Worm (Caenorhabditis elegans): ENCODE results near the gene Y73B6BL.31.

The Y73B6BL.31 gene

DNA sequence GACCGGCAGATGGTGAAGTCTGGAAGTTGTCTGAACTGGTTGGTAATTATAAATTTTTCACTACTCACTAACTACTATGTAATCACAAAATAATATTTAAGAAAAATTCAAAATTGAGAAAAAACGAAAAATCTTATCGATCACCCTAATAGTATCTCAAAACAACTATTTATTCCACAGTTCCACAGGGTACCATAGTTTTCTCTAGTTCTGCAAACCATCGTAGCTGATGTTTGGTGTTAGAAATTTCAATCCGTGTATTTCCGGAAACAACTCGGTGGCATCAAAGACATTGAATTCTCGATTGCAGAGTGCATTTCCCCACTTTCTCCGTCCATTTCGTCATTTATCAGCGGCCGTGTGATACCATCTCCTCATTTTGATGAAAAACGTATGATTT, at the start of gene Y73B6BL.31:
TSS of gene Y73B6BL.31 (plus strand) at position 301 of the 400 bp plus-strand sequence.
- no peak for TF ChIP-seq F13C5.2 (tag; optimal IDR thresholded peaks at IDR 0.05)
- no peak for TF ChIP-seq flt-1 (GFP tag; IDR thresholded peaks at IDR 0.05)
- TF ChIP-seq tra-4 (tag; optimal IDR thresholded peaks at IDR 0.05), result no peak
- TF ChIP-seq ceh-13 (GFP tag; optimal IDR thresholded peaks at IDR 0.05), result no peak
- TF ChIP-seq B0310.2 (tag; optimal IDR thresholded peaks at IDR 0.05), result no peak
- no peak for TF ChIP-seq tbx-37 (GFP tag; conservative IDR thresholded peaks at IDR 0.05)
- no peak for TF ChIP-seq sea-1 (GFP tag; conservative IDR thresholded peaks at IDR 0.05)
- TF ChIP-seq ets-7 (tag; optimal IDR thresholded peaks at IDR 0.05), result no peak
- TF ChIP-seq hmbx-1 (tag; optimal IDR thresholded peaks at IDR 0.05), result no peak
- TF ChIP-seq ama-1 (optimal IDR thresholded peaks at IDR 0.05), result no peak

DNA sequence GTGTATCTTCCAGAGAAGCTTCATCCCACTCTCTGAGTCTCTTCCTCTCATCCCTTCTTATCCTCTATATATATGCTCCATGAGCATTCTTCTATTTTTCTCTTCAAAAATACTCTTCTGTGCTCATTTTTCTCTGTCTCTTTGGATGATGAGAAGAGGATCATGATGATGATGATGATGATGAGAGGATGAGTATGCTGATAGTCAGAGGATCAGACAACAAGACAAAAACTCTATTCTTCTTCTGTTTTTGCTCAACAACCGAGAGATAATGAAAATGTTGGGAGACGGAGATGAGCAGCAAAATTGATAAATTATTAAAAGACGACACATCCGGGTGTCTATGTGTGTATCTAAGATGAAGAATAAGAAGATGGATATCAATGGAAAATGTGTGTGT, 48.4 kb upstream of the Y73B6BL.31 start:
- TF ChIP-seq ceh-36 (tag; optimal IDR thresholded peaks at IDR 0.05) (no peak), ama-1 (optimal IDR thresholded peaks at IDR 0.05) (no peak), pes-1 (GFP tag; IDR thresholded peaks at IDR 0.05) (no peak), tbx-37 (GFP tag; conservative IDR thresholded peaks at IDR 0.05) (no peak), F13C5.2 (tag; optimal IDR thresholded peaks at IDR 0.05) (no peak), ets-7 (tag; optimal IDR thresholded peaks at IDR 0.05) (no peak), ceh-13 (GFP tag; optimal IDR thresholded peaks at IDR 0.05) (no peak), hmbx-1 (tag; optimal IDR thresholded peaks at IDR 0.05) (no peak), hnd-1 (tag; optimal IDR thresholded peaks at IDR 0.05) (no peak), sea-1 (GFP tag; conservative IDR thresholded peaks at IDR 0.05) (no peak), scrt-1 (GFP tag; IDR thresholded peaks at IDR 0.05) (no peak), tra-4 (tag; optimal IDR thresholded peaks at IDR 0.05) (no peak), hmg-4 (GFP tag; optimal IDR thresholded peaks at IDR 0.05) (no peak), aly-1 (tag; optimal IDR thresholded peaks at IDR 0.05) (no peak), B0310.2 (tag; optimal IDR thresholded peaks at IDR 0.05) (no peak), flt-1 (GFP tag; IDR thresholded peaks at IDR 0.05) (no peak), tbx-11 (GFP tag; IDR thresholded peaks at IDR 0.05) (no peak)

- no peak for TF ChIP-seq hnd-1 (tag; optimal IDR thresholded peaks at IDR 0.05)
- TF ChIP-seq scrt-1 (GFP tag; IDR thresholded peaks at IDR 0.05), result no peak
- TF ChIP-seq sea-1 (GFP tag; conservative IDR thresholded peaks at IDR 0.05), result no peak
- TF ChIP-seq hmbx-1 (tag; optimal IDR thresholded peaks at IDR 0.05), result no peak
- TF ChIP-seq aly-1 (tag; optimal IDR thresholded peaks at IDR 0.05), result no peak
- TF ChIP-seq F13C5.2 (tag; optimal IDR thresholded peaks at IDR 0.05), result no peak
- TF ChIP-seq pes-1 (GFP tag; IDR thresholded peaks at IDR 0.05), result no peak
- TF ChIP-seq tbx-37 (GFP tag; conservative IDR thresholded peaks at IDR 0.05), result no peak
- TF ChIP-seq ama-1 (optimal IDR thresholded peaks at IDR 0.05), result no peak
- no peak for TF ChIP-seq tbx-11 (GFP tag; IDR thresholded peaks at IDR 0.05)
- TF ChIP-seq flt-1 (GFP tag; IDR thresholded peaks at IDR 0.05), result no peak
These were observed 46.5 kb upstream of the Y73B6BL.31 start for ce11 chrIV:6395190-6395589.

DNA sequence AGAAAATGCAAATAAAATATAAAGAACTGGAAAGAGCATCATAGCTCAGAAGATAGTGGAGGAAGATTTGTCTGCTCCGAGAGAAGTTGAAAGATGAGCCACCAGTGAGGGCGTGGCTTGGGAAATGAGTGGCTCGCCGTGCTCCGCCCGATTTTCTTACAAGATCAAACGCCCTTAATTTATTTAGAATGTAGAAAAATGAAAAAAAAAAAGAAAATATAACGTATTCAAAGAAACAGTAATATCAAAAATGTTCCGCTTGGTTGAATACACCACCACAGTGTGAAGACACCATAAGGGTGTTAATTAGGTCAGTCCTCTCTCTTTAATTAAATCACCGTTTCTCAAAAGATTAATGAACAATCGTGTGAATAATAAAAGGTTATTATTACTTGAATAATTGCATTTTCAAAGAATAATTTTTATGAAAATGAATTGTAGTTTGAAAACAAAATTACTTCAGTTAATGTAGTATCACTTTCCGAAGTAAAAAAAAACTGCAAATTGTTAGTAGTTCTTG, 39.3 kb upstream of the Y73B6BL.31 start, which contains the start of gene sfrp-1:
TSS of gene sfrp-1 (minus strand) at position 51 of the 520 bp plus-strand sequence.
- no peak for TF ChIP-seq B0310.2 (tag; optimal IDR thresholded peaks at IDR 0.05)
- TF ChIP-seq aly-1 (tag; optimal IDR thresholded peaks at IDR 0.05), result no peak
- TF ChIP-seq scrt-1 (GFP tag; IDR thresholded peaks at IDR 0.05), result no peak
- TF ChIP-seq tbx-11 (GFP tag; IDR thresholded peaks at IDR 0.05), result no peak
- no peak for TF ChIP-seq sea-1 (GFP tag; conservative IDR thresholded peaks at IDR 0.05)
- no peak for TF ChIP-seq ceh-36 (tag; optimal IDR thresholded peaks at IDR 0.05)
- no peak for TF ChIP-seq tra-4 (tag; optimal IDR thresholded peaks at IDR 0.05)

- TF ChIP-seq ets-7 (tag; optimal IDR thresholded peaks at IDR 0.05), result no peak
- TF ChIP-seq hmg-4 (GFP tag; optimal IDR thresholded peaks at IDR 0.05), result no peak
These were observed 38.3 kb upstream of the Y73B6BL.31 start for ce11 chrIV:6403399-6403798.

DNA sequence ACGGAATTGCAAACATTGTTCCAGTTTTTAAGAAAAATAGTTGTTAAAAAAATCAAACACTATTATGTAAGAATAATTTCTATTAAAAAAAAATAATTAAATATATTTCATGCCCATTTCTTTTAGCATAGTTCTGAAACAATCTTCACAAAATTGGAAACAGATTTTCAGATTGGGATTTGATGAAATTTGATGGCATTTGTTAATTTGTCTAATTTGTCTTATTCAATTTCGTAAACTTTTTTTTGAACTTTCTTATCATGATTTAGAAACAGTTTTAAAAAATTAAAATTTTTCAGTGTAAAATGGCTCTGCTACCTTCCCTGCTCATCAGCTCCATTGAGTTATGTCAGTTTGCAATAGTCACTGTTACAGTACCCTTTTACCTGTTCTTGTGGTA, 36.8 kb upstream of the Y73B6BL.31 start, which contains the start of gene srv-13:
TSS of gene srv-13 (plus strand) at position 301 of the 400 bp plus-strand sequence.
- no peak for TF ChIP-seq tbx-11 (GFP tag; IDR thresholded peaks at IDR 0.05)
- no peak for TF ChIP-seq flt-1 (GFP tag; IDR thresholded peaks at IDR 0.05)
- no peak for TF ChIP-seq hnd-1 (tag; optimal IDR thresholded peaks at IDR 0.05)
- TF ChIP-seq tbx-37 (GFP tag; conservative IDR thresholded peaks at IDR 0.05), result no peak
- TF ChIP-seq hmbx-1 (tag; optimal IDR thresholded peaks at IDR 0.05), result no peak
- TF ChIP-seq pes-1 (GFP tag; IDR thresholded peaks at IDR 0.05), result no peak
- no peak for TF ChIP-seq aly-1 (tag; optimal IDR thresholded peaks at IDR 0.05)
- TF ChIP-seq B0310.2 (tag; optimal IDR thresholded peaks at IDR 0.05), result no peak
- no peak for TF ChIP-seq ets-7 (tag; optimal IDR thresholded peaks at IDR 0.05)
- no peak for TF ChIP-seq F13C5.2 (tag; optimal IDR thresholded peaks at IDR 0.05)
- no peak for TF ChIP-seq tra-4 (tag; optimal IDR thresholded peaks at IDR 0.05)
- no peak for TF ChIP-seq ceh-13 (GFP tag; optimal IDR thresholded peaks at IDR 0.05)
- no peak for TF ChIP-seq scrt-1 (GFP tag; IDR thresholded peaks at IDR 0.05)
- no peak for TF ChIP-seq hmg-4 (GFP tag; optimal IDR thresholded peaks at IDR 0.05)
- no peak for TF ChIP-seq ama-1 (optimal IDR thresholded peaks at IDR 0.05)
- TF ChIP-seq ceh-36 (tag; optimal IDR thresholded peaks at IDR 0.05), result no peak
- TF ChIP-seq sea-1 (GFP tag; conservative IDR thresholded peaks at IDR 0.05), result no peak

- TF ChIP-seq hmbx-1 (tag; optimal IDR thresholded peaks at IDR 0.05) (no peak), flt-1 (GFP tag; IDR thresholded peaks at IDR 0.05) (no peak), scrt-1 (GFP tag; IDR thresholded peaks at IDR 0.05) (no peak), ets-7 (tag; optimal IDR thresholded peaks at IDR 0.05) (no peak), aly-1 (tag; optimal IDR thresholded peaks at IDR 0.05) (no peak), tbx-37 (GFP tag; conservative IDR thresholded peaks at IDR 0.05) (no peak), ceh-13 (GFP tag; optimal IDR thresholded peaks at IDR 0.05) (no peak), tra-4 (tag; optimal IDR thresholded peaks at IDR 0.05) (no peak), sea-1 (GFP tag; conservative IDR thresholded peaks at IDR 0.05) (no peak)
These were observed 28.2 kb upstream of the Y73B6BL.31 start, which contains the start of gene nlp-71 for ce11 chrIV:6413482-6413881. Gene nlp-71, minus strand, starts transcription at chrIV:6413582.

- no peak for TF ChIP-seq aly-1 (tag; optimal IDR thresholded peaks at IDR 0.05)
- no peak for TF ChIP-seq F13C5.2 (tag; optimal IDR thresholded peaks at IDR 0.05)
These were observed 26.6 kb upstream of the Y73B6BL.31 start, which contains the start of gene exos-2 for ce11 chrIV:6415149-6415548. Gene exos-2, plus strand, starts transcription at chrIV:6415478.
